Worm (Caenorhabditis elegans) whole organism, late embryonic: ENCODE results near the gene C06E4.3.

Source experiments
- C08G9.2 ChIP-seq: sonication (generic microtip); optimal IDR thresholded peaks from 2 replicates; lab custom pipeline; 2016; ENCODE audit warnings: mild to moderate bottlenecking, missing genetic modification characterization, moderate library complexity, missing compliant biosample characterization
- C38D4.7 ChIP-seq: fragments of 200-800 bp; sonication (Bioruptor generic); optimal IDR thresholded peaks from 2 replicates; lab custom pipeline; 2018; ENCODE audit warnings: mild to moderate bottlenecking, missing genetic modification characterization, moderate library complexity, missing compliant biosample characterization
- K02D7.2 ChIP-seq: sonication (generic microtip); optimal IDR thresholded peaks from 2 replicates; lab custom pipeline; 2017; ENCODE audit warnings: mild to moderate bottlenecking, missing genetic modification characterization, missing compliant biosample characterization
- T23F11.4 ChIP-seq: fragments of 200-800 bp; sonication (Bioruptor generic); optimal IDR thresholded peaks from 2 replicates; lab custom pipeline; 2018; ENCODE audit warnings: mild to moderate bottlenecking, missing genetic modification characterization, missing compliant biosample characterization
- ahr-1 ChIP-seq: sonication (generic microtip); optimal IDR thresholded peaks from 2 replicates; lab custom pipeline; 2016; ENCODE audit warnings: missing genetic modification characterization, missing compliant biosample characterization
- ama-1 ChIP-seq: fragments of 150-350 bp; optimal IDR thresholded peaks from 2 replicates; lab custom pipeline; 2014
- ceh-14 ChIP-seq: sonication (generic microtip); optimal IDR thresholded peaks from 2 replicates; lab custom pipeline; 2016; ENCODE audit warnings: missing genotype, missing genetic modification characterization, missing compliant biosample characterization
- ceh-18 ChIP-seq: sonication (generic microtip); optimal IDR thresholded peaks from 2 replicates; lab custom pipeline; 2016; ENCODE audit warnings: missing genetic modification characterization, missing compliant biosample characterization
- ceh-19 ChIP-seq: fragments of 200-800 bp; sonication (Bioruptor generic); optimal IDR thresholded peaks from 2 replicates; lab custom pipeline; 2018; ENCODE audit warnings: mild to moderate bottlenecking, missing genetic modification characterization, missing compliant biosample characterization
- ceh-22 ChIP-seq: sonication (generic microtip); optimal IDR thresholded peaks from 2 replicates; lab custom pipeline; 2017; ENCODE audit warnings: missing biosample characterization, missing genetic modification characterization
- ceh-30 ChIP-seq: fragments of 150-350 bp; optimal IDR thresholded peaks from 2 replicates; lab custom pipeline; 2014; ENCODE audit warnings: missing biosample characterization, missing genetic modification characterization
- ceh-31 ChIP-seq: sonication (generic microtip); optimal IDR thresholded peaks from 2 replicates; lab custom pipeline; 2016; ENCODE audit warnings: missing genetic modification characterization, missing compliant biosample characterization
- ceh-45 ChIP-seq: fragments of 200-800 bp; sonication (Bioruptor generic); IDR thresholded peaks from 2 replicates; pipeline ENCODE4 v1.3.6; 2022; ENCODE audit warnings: missing genetic modification reagents, missing genetic modification characterization, missing compliant biosample characterization
- ceh-48 ChIP-seq: sonication (generic microtip); optimal IDR thresholded peaks from 2 replicates; lab custom pipeline; 2016; ENCODE audit warnings: missing genetic modification characterization, inconsistent platforms, missing compliant biosample characterization
- ceh-6 ChIP-seq: fragments of 200-800 bp; sonication (Bioruptor generic); optimal IDR thresholded peaks from 2 replicates; lab custom pipeline; 2018; ENCODE audit warnings: mild to moderate bottlenecking, missing genetic modification characterization, missing compliant biosample characterization
- ceh-9 ChIP-seq: sonication (generic microtip); optimal IDR thresholded peaks from 2 replicates; lab custom pipeline; 2016; ENCODE audit warnings: mild to moderate bottlenecking, missing genetic modification characterization, inconsistent platforms, missing compliant biosample characterization
- che-1 ChIP-seq: sonication (generic microtip); optimal IDR thresholded peaks from 2 replicates; lab custom pipeline; 2016; ENCODE audit warnings: mild to moderate bottlenecking, missing genetic modification characterization, missing compliant biosample characterization
- elt-2 ChIP-seq: sonication (generic microtip); optimal IDR thresholded peaks from 2 replicates; lab custom pipeline; 2016; ENCODE audit warnings: missing genetic modification reagents, missing genetic modification characterization, missing compliant biosample characterization
- fkh-10 ChIP-seq: fragments of 150-350 bp; optimal IDR thresholded peaks from 2 replicates; lab custom pipeline; 2014; ENCODE audit warnings: missing biosample characterization, missing genetic modification reagents, missing genetic modification characterization
- fkh-6 ChIP-seq: sonication (generic microtip); optimal IDR thresholded peaks from 2 replicates; lab custom pipeline; 2016; ENCODE audit warnings: missing genetic modification characterization, missing compliant biosample characterization
- gmeb-2 ChIP-seq: sonication (generic microtip); optimal IDR thresholded peaks from 2 replicates; lab custom pipeline; 2016; ENCODE audit warnings: missing genetic modification characterization, inconsistent platforms, missing compliant biosample characterization
- hlh-13 ChIP-seq: fragments of 200-800 bp; sonication (Bioruptor generic); optimal IDR thresholded peaks from 2 replicates; lab custom pipeline; 2018; ENCODE audit warnings: mild to moderate bottlenecking, missing genetic modification characterization, missing compliant biosample characterization
- hlh-15 ChIP-seq: sonication (generic microtip); optimal IDR thresholded peaks from 2 replicates; lab custom pipeline; 2016; ENCODE audit warnings: missing genetic modification characterization, missing compliant biosample characterization
- hlh-30 ChIP-seq: sonication (generic microtip); optimal IDR thresholded peaks from 2 replicates; lab custom pipeline; 2017; ENCODE audit warnings: antibody characterized with exemption, missing genetic modification characterization, missing compliant biosample characterization; ENCODE audit not compliant: insufficient read depth
- hlh-8 ChIP-seq: sonication (generic microtip); optimal IDR thresholded peaks from 2 replicates; lab custom pipeline; 2016; ENCODE audit warnings: missing genotype, missing genetic modification characterization, missing compliant biosample characterization
- mec-3 ChIP-seq: sonication (generic microtip); optimal IDR thresholded peaks from 2 replicates; lab custom pipeline; 2016; ENCODE audit warnings: borderline replicate concordance, missing genetic modification characterization, missing compliant biosample characterization
- nfya-1 ChIP-seq: sonication (generic microtip); optimal IDR thresholded peaks from 2 replicates; lab custom pipeline; 2017; ENCODE audit warnings: missing genetic modification characterization, mild to moderate bottlenecking, missing compliant biosample characterization, antibody characterized with exemption, moderate library complexity
- nhr-11 ChIP-seq: fragments of 150-350 bp; optimal IDR thresholded peaks from 2 replicates; lab custom pipeline; 2014; ENCODE audit warnings: missing biosample characterization, missing genetic modification characterization
- nhr-232 ChIP-seq: sonication (generic microtip); optimal IDR thresholded peaks from 2 replicates; lab custom pipeline; 2016; ENCODE audit warnings: missing genetic modification characterization, missing compliant biosample characterization
- npax-4 ChIP-seq: sonication (generic microtip); optimal IDR thresholded peaks from 2 replicates; lab custom pipeline; 2016; ENCODE audit warnings: missing genetic modification characterization, missing compliant biosample characterization
- pag-3 ChIP-seq: sonication (generic microtip); optimal IDR thresholded peaks from 2 replicates; lab custom pipeline; 2016; ENCODE audit warnings: missing compliant biosample characterization, missing genetic modification characterization, borderline replicate concordance
- pat-9 ChIP-seq: fragments of 200-800 bp; sonication (Bioruptor generic); optimal IDR thresholded peaks from 2 replicates; lab custom pipeline; 2018; ENCODE audit warnings: mild to moderate bottlenecking, missing genetic modification characterization, moderate library complexity, missing compliant biosample characterization
- pax-1 ChIP-seq: fragments of 150-350 bp; optimal IDR thresholded peaks from 2 replicates; lab custom pipeline; 2014; ENCODE audit warnings: missing biosample characterization, missing genetic modification characterization
- pha-2 ChIP-seq: sonication (generic microtip); optimal IDR thresholded peaks from 2 replicates; lab custom pipeline; 2017; ENCODE audit warnings: mild to moderate bottlenecking, missing genetic modification characterization, missing compliant biosample characterization
- pha-4 ChIP-seq: fragments of 150-350 bp; optimal IDR thresholded peaks from 2 replicates; lab custom pipeline; 2018; ENCODE audit warnings: missing biosample characterization, missing genetic modification reagents, missing genetic modification characterization
- pqm-1 ChIP-seq: sonication (generic microtip); optimal IDR thresholded peaks from 2 replicates; lab custom pipeline; 2016; ENCODE audit warnings: missing genetic modification characterization, missing compliant biosample characterization
- rnt-1 ChIP-seq: sonication (generic microtip); optimal IDR thresholded peaks from 2 replicates; lab custom pipeline; 2016; ENCODE audit warnings: missing genetic modification characterization, missing compliant biosample characterization
- sdc-2 ChIP-seq: sonication (generic microtip); optimal IDR thresholded peaks from 2 replicates; lab custom pipeline; 2016; ENCODE audit warnings: missing genotype, missing genetic modification characterization, missing compliant biosample characterization
- sox-2 ChIP-seq: fragments of 200-800 bp; sonication (Bioruptor generic); IDR thresholded peaks from 2 replicates; pipeline ENCODE4 v1.3.6; 2022; ENCODE audit warnings: missing genetic modification reagents, missing genetic modification characterization, missing compliant biosample characterization
- syd-9 ChIP-seq: sonication (generic microtip); optimal IDR thresholded peaks from 2 replicates; lab custom pipeline; 2016; ENCODE audit warnings: mild to moderate bottlenecking, missing genetic modification characterization, moderate library complexity, missing compliant biosample characterization
- tbx-2 ChIP-seq: sonication (generic microtip); optimal IDR thresholded peaks from 2 replicates; lab custom pipeline; 2016; ENCODE audit warnings: missing genetic modification characterization, missing compliant biosample characterization
- ttx-3 ChIP-seq: sonication (generic microtip); optimal IDR thresholded peaks from 2 replicates; lab custom pipeline; 2016; ENCODE audit warnings: missing genetic modification reagents, missing genetic modification characterization, missing compliant biosample characterization
- unc-3 ChIP-seq, 2 experiments: fragments of 200-800 bp in 1 of 2; sonication (Bioruptor generic) in 1 of 2; sonication (generic microtip) in 1 of 2; conservative IDR thresholded peaks in 1 of 2; optimal IDR thresholded peaks in 1 of 2; 2 replicates each; pipeline versions ENCODE4 v1.3.6 to Lab custom; 2016 to 2022; ENCODE audit warnings: missing compliant biosample characterization in 2 of 2, missing genetic modification characterization in 2 of 2, missing genetic modification reagents in 1 of 2
- unc-42 ChIP-seq: sonication (generic microtip); optimal IDR thresholded peaks from 2 replicates; lab custom pipeline; 2016; ENCODE audit warnings: missing genotype, missing genetic modification characterization, missing compliant biosample characterization
- unc-55 ChIP-seq: sonication (generic microtip); optimal IDR thresholded peaks from 2 replicates; lab custom pipeline; 2017; ENCODE audit warnings: missing biosample characterization, missing genetic modification reagents, missing genetic modification characterization
- unc-86 ChIP-seq: sonication (generic microtip); optimal IDR thresholded peaks from 2 replicates; lab custom pipeline; 2016; ENCODE audit warnings: missing genetic modification characterization, missing compliant biosample characterization
- ztf-16 ChIP-seq: sonication (generic microtip); optimal IDR thresholded peaks from 2 replicates; lab custom pipeline; 2017; ENCODE audit warnings: missing genetic modification characterization, missing compliant biosample characterization

The C06E4.3 gene

ce11 chrIV:7235382-7235917 is 25.2 kb upstream of the C06E4.3 start (continued):
- TF ChIP-seq C38D4.7 (GFP tag; lab: Kevin White, UChicago) (no peak), sdc-2 (tag; lab: Kevin White, UChicago) (peak; percentile 47), ttx-3 (tag; lab: Kevin White, UChicago) (no peak), mec-3 (tag; lab: Kevin White, UChicago) (no peak), ama-1 (no peak), ceh-31 (tag; lab: Kevin White, UChicago) (peak; percentile 80), pha-2 (no peak), pqm-1 (tag; lab: Kevin White, UChicago) (no peak), unc-42 (tag; lab: Kevin White, UChicago) (peak; percentile 51), C08G9.2 (tag; lab: Kevin White, UChicago) (peak; percentile 45), hlh-13 (no peak), unc-55 (GFP tag; lab: Kevin White, UChicago) (peak; percentile 52), hlh-8 (tag; lab: Kevin White, UChicago) (no peak), pha-4 (tag; lab: Kevin White, UChicago) (no peak), sox-2 (GFP tag; lab: Robert Waterston, UW) (no peak), ahr-1 (tag; lab: Kevin White, UChicago) (no peak), ceh-6 (GFP tag; lab: Kevin White, UChicago) (no peak), npax-4 (tag; lab: Kevin White, UChicago) (no peak), fkh-6 (peak; percentile 50), unc-3 (GFP tag; conservative IDR thresholded peaks at IDR 0.05; lab: Robert Waterston, UW) (no peak), unc-3 (tag; optimal IDR thresholded peaks at IDR 0.05; lab: Kevin White, UChicago) (no peak), nfya-1 (peak; percentile 80), ztf-16 (peak; percentile 6), T23F11.4 (GFP tag; lab: Kevin White, UChicago) (no peak), ceh-45 (GFP tag; lab: Robert Waterston, UW) (no peak), rnt-1 (no peak), gmeb-2 (no peak), elt-2 (peak; percentile 96), tbx-2 (tag; lab: Kevin White, UChicago) (peak; percentile 70), ceh-30 (tag; lab: Kevin White, UChicago) (peak; percentile 28), pat-9 (tag; lab: Kevin White, UChicago) (no peak), pag-3 (tag; lab: Kevin White, UChicago) (no peak), ceh-14 (tag; lab: Kevin White, UChicago) (peak; percentile 50), hlh-30 (no peak), ceh-48 (no peak), syd-9 (tag; lab: Kevin White, UChicago) (peak; percentile 39), K02D7.2 (tag; lab: Kevin White, UChicago) (no peak), pax-1 (tag; lab: Kevin White, UChicago) (no peak), unc-86 (tag; lab: Kevin White, UChicago) (no peak), ceh-9 (no peak), hlh-15 (tag; lab: Kevin White, UChicago) (no peak), ceh-18 (tag; lab: Kevin White, UChicago) (peak; percentile 75), fkh-10 (GFP tag; lab: Kevin White, UChicago) (no peak), nhr-232 (tag; lab: Kevin White, UChicago) (no peak), ceh-19 (GFP tag; lab: Kevin White, UChicago) (peak; percentile 43), nhr-11 (tag; lab: Kevin White, UChicago) (no peak), ceh-22 (no peak), che-1 (tag; lab: Kevin White, UChicago) (no peak)
